Worm (Caenorhabditis elegans) whole organism, L3 larva: ENCODE data around the gene nfyb-1.

ENCODE experiments used
- R02D3.7 ChIP-seq: fragments of 150-350 bp; optimal IDR thresholded peaks from 2 replicates; lab custom pipeline; 2014; ENCODE audit warnings: missing biosample characterization, missing genetic modification characterization
- ZK546.5 ChIP-seq: sonication (generic microtip); optimal IDR thresholded peaks from 2 replicates; lab custom pipeline; 2017; ENCODE audit warnings: missing biosample characterization, missing genetic modification characterization
- ama-1 ChIP-seq: fragments of 150-350 bp; optimal IDR thresholded peaks from 2 replicates; lab custom pipeline; 2018
- ceh-16 ChIP-seq: sonication (generic microtip); optimal IDR thresholded peaks from 2 replicates; lab custom pipeline; 2017; ENCODE audit warnings: missing biosample characterization, missing genetic modification characterization
- ceh-82 ChIP-seq: fragments of 150-350 bp; optimal IDR thresholded peaks from 2 replicates; lab custom pipeline; 2014; ENCODE audit warnings: missing biosample characterization, missing genetic modification characterization
- ceh-9 ChIP-seq: sonication (generic microtip); optimal IDR thresholded peaks from 2 replicates; lab custom pipeline; 2018; ENCODE audit warnings: missing biosample characterization, missing genetic modification characterization
- daf-12 ChIP-seq: fragments of 150-350 bp; optimal IDR thresholded peaks from 2 replicates; lab custom pipeline; 2014; ENCODE audit warnings: missing biosample characterization, missing genetic modification reagents, missing genetic modification characterization
- elt-1 ChIP-seq: fragments of 150-350 bp; optimal IDR thresholded peaks from 2 replicates; lab custom pipeline; 2014; ENCODE audit warnings: missing biosample characterization, missing genetic modification characterization
- elt-3 ChIP-seq, 3 experiments: fragments of 150-350 bp in 1 of 3; sonication (generic microtip) in 2 of 3; optimal IDR thresholded peaks; 2 replicates in 2 of 3; 4 replicates in 1 of 3; lab custom pipeline; 2014 to 2017; ENCODE audit warnings: missing biosample characterization in 3 of 3, missing genetic modification characterization in 3 of 3
- fos-1 ChIP-seq: fragments of 150-350 bp; optimal IDR thresholded peaks from 2 replicates; lab custom pipeline; 2014; ENCODE audit warnings: missing biosample characterization, missing genetic modification characterization
- hmg-11 ChIP-seq: sonication (generic microtip); optimal IDR thresholded peaks from 2 replicates; lab custom pipeline; 2016; ENCODE audit warnings: missing genetic modification characterization, missing compliant biosample characterization
- jun-1 ChIP-seq: fragments of 150-350 bp; optimal IDR thresholded peaks from 2 replicates; lab custom pipeline; 2014; ENCODE audit warnings: missing biosample characterization, missing genetic modification reagents, missing genetic modification characterization
- lin-39 ChIP-seq: fragments of 150-350 bp; optimal IDR thresholded peaks from 2 replicates; lab custom pipeline; 2018; ENCODE audit warnings: missing biosample characterization, missing genetic modification reagents, missing genetic modification characterization
- lsy-12 ChIP-seq: sonication (generic microtip); optimal IDR thresholded peaks from 2 replicates; lab custom pipeline; 2016; ENCODE audit warnings: mild to moderate bottlenecking, missing genetic modification characterization, missing compliant biosample characterization
- mdl-1 ChIP-seq: fragments of 150-350 bp; optimal IDR thresholded peaks from 2 replicates; lab custom pipeline; 2014; ENCODE audit warnings: missing biosample characterization, missing genetic modification characterization
- mml-1 ChIP-seq: fragments of 150-350 bp; sonication (generic microtip); optimal IDR thresholded peaks from 3 replicates; lab custom pipeline; 2014; ENCODE audit warnings: missing biosample characterization, missing genetic modification characterization
- nfya-1 ChIP-seq: sonication (generic microtip); optimal IDR thresholded peaks from 2 replicates; lab custom pipeline; 2017; ENCODE audit warnings: missing genetic modification characterization, mild to moderate bottlenecking, missing compliant biosample characterization, antibody characterized with exemption, moderate library complexity; ENCODE audit not compliant: insufficient read depth
- nhr-11 ChIP-seq: fragments of 150-350 bp; optimal IDR thresholded peaks from 2 replicates; lab custom pipeline; 2014; ENCODE audit warnings: missing biosample characterization, missing genetic modification characterization
- nhr-23 ChIP-seq: fragments of 150-350 bp; optimal IDR thresholded peaks from 2 replicates; lab custom pipeline; 2014; ENCODE audit warnings: missing biosample characterization, missing genetic modification reagents, missing genetic modification characterization
- nhr-237 ChIP-seq: fragments of 150-350 bp; optimal IDR thresholded peaks from 2 replicates; lab custom pipeline; 2014; ENCODE audit warnings: missing biosample characterization, missing genetic modification characterization
- nhr-25 ChIP-seq: sonication (generic microtip); optimal IDR thresholded peaks from 2 replicates; lab custom pipeline; 2017; ENCODE audit warnings: missing biosample characterization, missing genetic modification characterization
- nhr-28 ChIP-seq: fragments of 150-350 bp; optimal IDR thresholded peaks from 2 replicates; lab custom pipeline; 2014; ENCODE audit warnings: missing biosample characterization, missing genetic modification characterization
- nhr-43 ChIP-seq: sonication (generic microtip); optimal IDR thresholded peaks from 2 replicates; lab custom pipeline; 2016; ENCODE audit warnings: mild to moderate bottlenecking, missing genetic modification characterization, missing compliant biosample characterization; ENCODE audit not compliant: poor library complexity, severe bottlenecking
- nhr-67 ChIP-seq: fragments of 150-350 bp; optimal IDR thresholded peaks from 2 replicates; lab custom pipeline; 2014; ENCODE audit warnings: missing biosample characterization, missing genetic modification characterization
- pqm-1 ChIP-seq: fragments of 150-350 bp; optimal IDR thresholded peaks from 2 replicates; lab custom pipeline; 2017; ENCODE audit warnings: missing biosample characterization, missing genetic modification characterization, inconsistent platforms
- sea-2 ChIP-seq: fragments of 150-350 bp; sonication (generic microtip); optimal IDR thresholded peaks from 4 replicates; lab custom pipeline; 2014; ENCODE audit warnings: missing biosample characterization, missing genetic modification reagents, missing genetic modification characterization
- skn-1 ChIP-seq: fragments of 150-350 bp; optimal IDR thresholded peaks from 2 replicates; lab custom pipeline; 2014; ENCODE audit warnings: missing biosample characterization, missing genetic modification characterization
- snpc-4 ChIP-seq: fragments of 150-350 bp; optimal IDR thresholded peaks from 2 replicates; lab custom pipeline; 2014; ENCODE audit warnings: missing biosample characterization, missing genetic modification characterization
- tbx-2 ChIP-seq: sonication (generic microtip); optimal IDR thresholded peaks from 2 replicates; lab custom pipeline; 2016; ENCODE audit warnings: mild to moderate bottlenecking, missing genetic modification characterization, missing compliant biosample characterization
- unc-39 ChIP-seq: sonication (generic microtip); optimal IDR thresholded peaks from 4 replicates; lab custom pipeline; 2017; ENCODE audit warnings: missing biosample characterization, missing genetic modification characterization
- unc-62 ChIP-seq: fragments of 150-350 bp; sonication (generic microtip); optimal IDR thresholded peaks from 4 replicates; lab custom pipeline; 2014; ENCODE audit warnings: missing biosample characterization, missing genetic modification reagents, missing genetic modification characterization
- zag-1 ChIP-seq: fragments of 150-350 bp; optimal IDR thresholded peaks from 2 replicates; lab custom pipeline; 2014; ENCODE audit warnings: missing biosample characterization, missing genetic modification characterization
- ztf-11 ChIP-seq: fragments of 150-350 bp; optimal IDR thresholded peaks from 2 replicates; lab custom pipeline; 2014; ENCODE audit warnings: missing biosample characterization, missing genetic modification characterization
- ztf-4 ChIP-seq: fragments of 150-350 bp; optimal IDR thresholded peaks from 2 replicates; lab custom pipeline; 2014; ENCODE audit warnings: missing biosample characterization, missing genetic modification characterization

nfyb-1 gene

ce11 chrII:467265-467664, at the start of gene nfyb-1:
nfyb-1 (minus strand) TSS chrII:467365.
- no peak for TF ChIP-seq lin-39 (tag; lab: Kevin White, UChicago)
- TF ChIP-seq skn-1 (tag; lab: Kevin White, UChicago): no peak
- TF ChIP-seq elt-1: no peak
- TF ChIP-seq snpc-4: no peak
- TF ChIP-seq nhr-25 (tag; lab: Kevin White, UChicago): no peak
- no peak for TF ChIP-seq ceh-16
- no peak for TF ChIP-seq R02D3.7
- TF ChIP-seq mml-1: no peak
- TF ChIP-seq elt-3 (tag; optimal IDR thresholded peaks at IDR 0.05; lab: Kevin White, UChicago): no peak
- TF ChIP-seq jun-1: no peak
- TF ChIP-seq pqm-1 (tag; lab: Kevin White, UChicago): no peak
- no peak for TF ChIP-seq nhr-67 (tag; lab: Kevin White, UChicago)
- no peak for TF ChIP-seq mdl-1 (tag; lab: Kevin White, UChicago)
- no peak for TF ChIP-seq daf-12
- no peak for TF ChIP-seq unc-62 (GFP tag; lab: Kevin White, UChicago)
- TF ChIP-seq tbx-2: no peak
- no peak for TF ChIP-seq nhr-43 (tag; lab: Kevin White, UChicago)
- no peak for TF ChIP-seq ZK546.5
- no peak for TF ChIP-seq ama-1 (lab: Kevin White, UChicago)

DNA sequence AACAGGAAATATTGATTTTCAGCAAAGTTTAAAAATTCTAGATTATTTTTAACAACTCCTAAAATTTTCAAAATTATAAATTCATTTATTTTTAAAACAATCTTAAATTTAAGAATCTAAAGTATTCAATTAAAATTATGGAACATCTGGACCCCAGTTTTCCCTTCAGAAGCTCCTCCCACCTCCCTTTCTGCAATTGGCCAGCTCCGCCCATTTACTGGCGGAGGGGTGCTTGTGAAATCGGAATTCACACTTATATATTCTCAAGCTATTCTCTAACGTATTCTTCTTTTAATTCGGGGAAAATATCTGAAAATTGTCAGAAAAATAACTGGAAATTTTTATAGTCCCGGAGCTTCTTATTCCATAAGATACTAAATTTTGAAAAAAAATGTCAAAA, 48.6 kb upstream of the nfyb-1 start, which contains the start of gene mab-9:
mab-9 (plus strand) TSS at position 260 of the 400 bp plus-strand sequence.
- no peak for TF ChIP-seq unc-39
- peak; percentile 94 for TF ChIP-seq nfya-1 (tag; lab: Kevin White, UChicago)
- TF ChIP-seq, all 47 proteins: peak for 1

- TF ChIP-seq nhr-11 (tag; lab: Kevin White, UChicago) (no peak), nhr-237 (tag; lab: Kevin White, UChicago) (no peak), mdl-1 (tag; lab: Kevin White, UChicago) (no peak), lin-39 (tag; lab: Kevin White, UChicago) (peak; percentile 4), hmg-11 (tag; lab: Kevin White, UChicago) (no peak), sea-2 (GFP tag; lab: Kevin White, UChicago) (no peak), tbx-2 (no peak), nhr-25 (tag; lab: Kevin White, UChicago) (no peak), ztf-4 (tag; lab: Kevin White, UChicago) (no peak), elt-1 (peak; percentile 53), zag-1 (tag; lab: Kevin White, UChicago) (no peak), unc-39 (no peak), ama-1 (lab: Kevin White, UChicago) (no peak), fos-1 (no peak), jun-1 (no peak)
These were observed 45.5 kb upstream of the nfyb-1 start for ce11 chrII:512630-513029.

DNA sequence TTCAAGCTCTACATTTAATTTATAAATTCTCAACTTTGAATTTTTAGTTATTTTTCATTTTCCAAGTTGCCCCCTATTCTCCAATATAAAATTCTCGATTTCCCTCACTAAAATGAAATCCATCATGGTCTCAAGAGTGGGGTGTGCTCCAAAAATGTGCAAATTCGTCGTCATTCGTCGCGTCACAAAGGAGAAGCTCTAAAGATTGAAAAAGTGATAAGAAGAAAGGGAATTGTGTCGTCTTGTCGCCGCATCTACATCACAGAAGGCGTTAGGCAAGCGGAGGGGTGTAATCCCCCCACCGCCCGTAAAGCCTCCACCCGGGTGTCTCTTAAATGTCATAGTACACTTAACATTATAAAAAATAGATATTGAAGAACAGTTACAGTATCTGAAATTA, 44.8 kb upstream of the nfyb-1 start:
- TF ChIP-seq nhr-237 (tag; lab: Kevin White, UChicago) (no peak), elt-1 (peak; percentile 70)

DNA sequence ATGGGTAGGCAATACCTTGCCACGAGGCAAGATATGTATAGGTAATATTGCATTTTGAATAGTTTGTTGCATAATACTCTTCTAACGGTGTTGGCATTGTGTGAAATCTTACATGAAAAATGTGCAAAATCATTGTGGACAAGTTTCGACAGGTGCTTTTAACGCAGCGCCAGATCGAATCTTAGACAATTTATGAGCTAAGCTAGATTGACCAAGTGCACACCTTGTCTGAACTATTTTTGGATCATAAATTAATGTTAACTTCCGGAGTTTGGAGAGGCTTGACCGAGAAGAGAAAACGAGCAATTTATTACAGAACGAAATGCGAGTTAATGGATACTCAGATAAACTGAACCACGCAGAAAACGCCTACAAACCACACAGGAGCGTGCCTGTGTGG, 42.1 kb upstream of the nfyb-1 start, which contains the start of gene srh-105:
srh-105 (minus strand) TSS at position 101 of the 400 bp plus-strand sequence.
- TF ChIP-seq nhr-25 (tag; lab: Kevin White, UChicago) (no peak), ceh-82 (no peak), nhr-67 (tag; lab: Kevin White, UChicago) (no peak), ztf-4 (tag; lab: Kevin White, UChicago) (no peak), skn-1 (tag; lab: Kevin White, UChicago) (no peak), nhr-28 (tag; lab: Kevin White, UChicago) (no peak), lsy-12 (tag; lab: Kevin White, UChicago) (no peak), elt-3 (tag; optimal IDR thresholded peaks at IDR 0.05; lab: Kevin White, UChicago) (no peak), mml-1 (no peak), fos-1 (no peak), nhr-23 (tag; lab: Kevin White, UChicago) (no peak), ztf-11 (tag; lab: Kevin White, UChicago) (no peak), hmg-11 (tag; lab: Kevin White, UChicago) (no peak), sea-2 (GFP tag; lab: Kevin White, UChicago) (no peak), ceh-9 (tag; lab: Kevin White, UChicago) (no peak)
